Fruit fly (Drosophila melanogaster) whole organism, prepupa: ENCODE measurements around the gene osp.

Source experiments
- CG3919 ChIP-seq: fragments of 200-800 bp; sonication (Bioruptor generic); optimal IDR thresholded peaks from 3 replicates; lab custom pipeline; 2016; ENCODE audit warnings: missing biosample characterization, missing genetic modification characterization
- Ets21C ChIP-seq: fragments of 200-800 bp; sonication (Bioruptor generic); optimal IDR thresholded peaks from 3 replicates; lab custom pipeline; 2016; ENCODE audit warnings: missing biosample characterization, missing genetic modification characterization
- Gug ChIP-seq: fragments of 200-800 bp; sonication (Bioruptor generic); IDR thresholded peaks from 2 replicates; pipeline ENCODE4 v1.3.6; 2022; ENCODE audit warnings: missing biosample characterization, missing genetic modification characterization
- esn ChIP-seq: fragments of 200-800 bp; sonication (Bioruptor generic); optimal IDR thresholded peaks from 2 replicates; lab custom pipeline; 2016; ENCODE audit warnings: missing biosample characterization, mild to moderate bottlenecking, missing genetic modification characterization, moderate library complexity

DNA sequence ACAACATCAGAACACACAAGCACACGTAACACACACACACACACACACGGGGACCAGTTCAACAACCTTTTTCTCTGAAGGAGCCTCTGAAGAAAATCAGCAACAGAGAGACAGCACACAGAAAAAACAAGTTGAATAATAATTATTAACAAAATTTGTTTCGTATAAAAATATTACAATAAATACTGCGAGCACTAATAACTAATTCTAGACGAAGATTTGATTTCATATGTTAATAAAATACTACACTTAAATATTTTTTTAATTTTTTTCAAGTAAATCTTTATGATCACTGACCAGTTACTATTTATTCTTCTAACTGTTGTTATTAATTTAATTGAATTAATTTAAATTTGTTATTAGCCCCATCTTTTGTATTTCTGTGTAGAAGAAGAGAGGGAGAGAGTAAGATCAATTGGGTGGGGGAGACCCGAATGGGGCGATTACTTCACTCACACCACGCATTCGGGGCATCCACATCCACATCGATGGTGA, 14.5 kb downstream of the osp start:
- TF ChIP-seq Ets21C (GFP tag; lab: Kevin White, UChicago), result peak; percentile 6
- peak; percentile 67 for TF ChIP-seq Gug (GFP tag; lab: Robert Waterston, UW)
- peak; percentile 91 for TF ChIP-seq esn
- peak; percentile 86 for TF ChIP-seq CG3919 (GFP tag; lab: Kevin White, UChicago)
